Fruit fly (Drosophila melanogaster) whole organism, pupa: ENCODE data around the gene Cpr76Bc.

Source experiments
- CG10348 ChIP-seq: fragments of 200-800 bp; sonication (Bioruptor generic); IDR thresholded peaks from 2 replicates; pipeline ENCODE4 v1.3.6; 2022; ENCODE audit warnings: missing biosample characterization, missing genetic modification characterization
- CG13204 ChIP-seq: fragments of 200-800 bp; sonication (Bioruptor generic); optimal IDR thresholded peaks from 2 replicates; lab custom pipeline; 2018; ENCODE audit warnings: missing biosample characterization, mild to moderate bottlenecking, missing genetic modification characterization, moderate library complexity
- CG15710 ChIP-seq: fragments of 200-800 bp; sonication (Bioruptor generic); optimal IDR thresholded peaks from 2 replicates; lab custom pipeline; 2018; ENCODE audit warnings: missing biosample characterization, mild to moderate bottlenecking, missing genetic modification characterization, moderate library complexity
- CG32121 ChIP-seq: fragments of 200-800 bp; sonication (Bioruptor generic); IDR thresholded peaks from 2 replicates; pipeline ENCODE4 v1.3.6; 2022; ENCODE audit warnings: missing biosample characterization, missing genetic modification characterization
- CG34367 ChIP-seq: fragments of 200-800 bp; sonication (Bioruptor generic); optimal IDR thresholded peaks from 2 replicates; lab custom pipeline; 2018; ENCODE audit warnings: missing biosample characterization, mild to moderate bottlenecking, missing genetic modification characterization
- CG4496 ChIP-seq: fragments of 200-800 bp; sonication (Bioruptor generic); IDR thresholded peaks from 3 replicates; pipeline ENCODE4 v1.3.6; 2022; ENCODE audit warnings: missing biosample characterization, missing genetic modification characterization
- CG8159 ChIP-seq: fragments of 200-800 bp; sonication (Bioruptor generic); optimal IDR thresholded peaks from 3 replicates; lab custom pipeline; 2018; ENCODE audit warnings: missing biosample characterization, mild to moderate bottlenecking, missing genetic modification characterization, moderate library complexity
- CG9948 ChIP-seq: fragments of 200-800 bp; sonication (Bioruptor generic); optimal IDR thresholded peaks from 2 replicates; lab custom pipeline; 2018; ENCODE audit warnings: missing biosample characterization, mild to moderate bottlenecking, missing genetic modification characterization, moderate library complexity
- D1 ChIP-seq: fragments of 200-800 bp; sonication (Bioruptor generic); optimal IDR thresholded peaks from 2 replicates; lab custom pipeline; 2018; ENCODE audit warnings: missing biosample characterization, mild to moderate bottlenecking, missing genetic modification characterization, moderate library complexity
- EcR ChIP-seq: fragments of 200-800 bp; sonication (Bioruptor generic); optimal IDR thresholded peaks from 3 replicates; lab custom pipeline; 2019; ENCODE audit warnings: missing biosample characterization, missing genetic modification characterization, mild to moderate bottlenecking, moderate library complexity, missing genetic modification reagents
- fd96Ca ChIP-seq: fragments of 200-800 bp; sonication (Bioruptor generic); IDR thresholded peaks from 3 replicates; pipeline ENCODE4 v1.3.6; 2022; ENCODE audit warnings: missing biosample characterization, missing genetic modification characterization
- gl ChIP-seq: fragments of 200-800 bp; sonication (Bioruptor generic); optimal IDR thresholded peaks from 2 replicates; lab custom pipeline; 2018; ENCODE audit warnings: missing biosample characterization, mild to moderate bottlenecking, missing genetic modification characterization

DNA sequence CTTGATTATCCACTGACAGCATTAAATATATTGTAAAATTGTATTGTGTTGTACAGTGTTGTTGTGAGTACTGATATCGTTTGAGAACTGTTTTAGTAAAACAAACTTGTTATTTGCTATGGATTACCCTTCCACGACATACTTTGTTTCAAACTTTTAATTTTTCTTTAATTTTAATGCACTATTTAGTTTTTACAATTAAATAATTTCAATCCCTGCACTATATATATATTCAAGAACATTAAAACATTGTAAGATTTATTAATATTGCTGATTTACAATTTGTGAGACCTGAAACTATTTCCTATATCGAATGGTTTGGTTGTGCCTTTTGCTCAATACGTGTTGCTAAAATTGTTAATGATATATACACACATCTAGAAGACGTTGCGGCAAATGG lies 23.4 kb downstream of the Cpr76Bc start, which contains the start of the genes CG46434 and Dred:
- TF ChIP-seq EcR = no peak
- TF ChIP-seq CG15710 = no peak
- no peak for TF ChIP-seq D1 (tag; lab: Kevin White, UChicago)
- no peak for TF ChIP-seq gl
- TF ChIP-seq CG8159 (tag; lab: Kevin White, UChicago) = no peak
- TF ChIP-seq CG34367 (tag; lab: Kevin White, UChicago) = no peak
- no peak for TF ChIP-seq CG13204 (GFP tag; lab: Kevin White, UChicago)
- TF ChIP-seq CG32121 = no peak
- no peak for TF ChIP-seq CG9948 (tag; lab: Kevin White, UChicago)
- TF ChIP-seq CG4496 (GFP tag; lab: Robert Waterston, UW) = no peak
- no peak for TF ChIP-seq fd96Ca (GFP tag; lab: Robert Waterston, UW)
- no peak for TF ChIP-seq CG10348 (GFP tag; lab: Robert Waterston, UW)
